Worm (Caenorhabditis elegans) whole organism, L4 larva: Measurements from ENCODE around the gene F59E11.5.

Source experiments
- D1046.2 ChIP-seq: fragments of 200-800 bp; sonication (Bioruptor generic); IDR thresholded peaks from 2 replicates; pipeline ENCODE4 v1.3.6; 2022; ENCODE audit warnings: missing genetic modification characterization, missing compliant biosample characterization
- F26F4.8 ChIP-seq: fragments of 200-800 bp; sonication (Bioruptor generic); conservative IDR thresholded peaks from 2 replicates; pipeline ENCODE4 v1.3.6; 2022; ENCODE audit warnings: missing genetic modification characterization, missing compliant biosample characterization
- R02D3.7 ChIP-seq: fragments of 150-350 bp; sonication (generic microtip); optimal IDR thresholded peaks from 3 replicates; lab custom pipeline; 2014; ENCODE audit warnings: missing biosample characterization, missing genetic modification characterization
- T20F7.1 ChIP-seq: fragments of 200-800 bp; sonication (Bioruptor generic); optimal IDR thresholded peaks from 2 replicates; lab custom pipeline; 2018; ENCODE audit warnings: mild to moderate bottlenecking, missing genetic modification characterization, missing compliant biosample characterization
- Y48G9A.11 ChIP-seq: fragments of 200-800 bp; sonication (Bioruptor generic); IDR thresholded peaks from 2 replicates; pipeline ENCODE4 v1.3.6; 2022; ENCODE audit warnings: missing genetic modification reagents, missing genetic modification characterization, missing compliant biosample characterization
- aha-1 ChIP-seq: fragments of 150-350 bp; peaks from one replicate; lab custom pipeline; 2014; ENCODE audit warnings: missing biosample characterization, missing genetic modification characterization
- ceh-20 ChIP-seq: fragments of 200-800 bp; sonication (Bioruptor generic); IDR thresholded peaks from 2 replicates; pipeline ENCODE4 v1.3.6; 2022; ENCODE audit warnings: missing genetic modification reagents, missing genetic modification characterization, missing compliant biosample characterization
- ceh-28 ChIP-seq: fragments of 150-350 bp; optimal IDR thresholded peaks from 2 replicates; lab custom pipeline; 2014; ENCODE audit warnings: missing biosample characterization, missing genetic modification reagents, missing genetic modification characterization
- ceh-32 ChIP-seq: sonication (generic microtip); optimal IDR thresholded peaks from 2 replicates; lab custom pipeline; 2016; ENCODE audit warnings: mild to moderate bottlenecking, missing genetic modification characterization, missing compliant biosample characterization; ENCODE audit not compliant: poor library complexity
- ces-1 ChIP-seq: fragments of 150-350 bp; sonication (generic microtip); optimal IDR thresholded peaks from 4 replicates; lab custom pipeline; 2014; ENCODE audit warnings: missing biosample characterization, missing genetic modification reagents, missing genetic modification characterization
- cey-2 ChIP-seq: sonication (generic microtip); optimal IDR thresholded peaks from 3 replicates; lab custom pipeline; 2017; ENCODE audit warnings: missing genetic modification characterization, mild to moderate bottlenecking, missing compliant biosample characterization, antibody characterized with exemption, borderline replicate concordance; ENCODE audit not compliant: insufficient read depth
- daf-16 ChIP-seq, 3 experiments: sonication (generic microtip); optimal IDR thresholded peaks; 2 replicates each; lab custom pipeline; 2016 to 2017; ENCODE audit warnings: missing genetic modification characterization in 3 of 3, missing genetic modification reagents in 3 of 3, mild to moderate bottlenecking in 2 of 3, missing compliant biosample characterization in 2 of 3, missing biosample characterization in 1 of 3, moderate library complexity in 1 of 3
- dmd-8 ChIP-seq: fragments of 200-800 bp; sonication (Bioruptor generic); IDR thresholded peaks from 2 replicates; pipeline ENCODE4 v1.3.6; 2022; ENCODE audit warnings: missing genetic modification characterization, missing compliant biosample characterization
- dpl-1 ChIP-seq: fragments of 150-350 bp; optimal IDR thresholded peaks from 2 replicates; lab custom pipeline; 2014; ENCODE audit warnings: missing biosample characterization, missing genetic modification reagents, missing genetic modification characterization
- dve-1 ChIP-seq: sonication (generic microtip); optimal IDR thresholded peaks from 2 replicates; lab custom pipeline; 2017; ENCODE audit warnings: antibody characterized with exemption, mild to moderate bottlenecking, missing genetic modification characterization, missing compliant biosample characterization; ENCODE audit not compliant: insufficient read depth
- egl-43 ChIP-seq: fragments of 200-800 bp; sonication (Bioruptor generic); IDR thresholded peaks from 2 replicates; pipeline ENCODE4 v1.3.6; 2022; ENCODE audit warnings: missing genetic modification reagents, missing genetic modification characterization, missing compliant biosample characterization
- fos-1 ChIP-seq: fragments of 150-350 bp; optimal IDR thresholded peaks from 2 replicates; lab custom pipeline; 2014; ENCODE audit warnings: missing biosample characterization, missing genetic modification characterization
- hif-1 ChIP-seq, 2 experiments: sonication (generic microtip); optimal IDR thresholded peaks; 2 replicates each; lab custom pipeline; 2016 to 2017; ENCODE audit warnings: missing compliant biosample characterization in 2 of 2, missing genetic modification characterization in 2 of 2, missing genetic modification reagents in 2 of 2, missing genotype in 2 of 2, mild to moderate bottlenecking in 1 of 2
- hlh-30 ChIP-seq: sonication (generic microtip); optimal IDR thresholded peaks from 2 replicates; lab custom pipeline; 2017; ENCODE audit warnings: antibody characterized with exemption, mild to moderate bottlenecking, missing genetic modification characterization, missing compliant biosample characterization; ENCODE audit not compliant: insufficient read depth
- lim-7 ChIP-seq: fragments of 200-800 bp; sonication (Bioruptor generic); IDR thresholded peaks from 2 replicates; pipeline ENCODE4 v1.3.6; 2022; ENCODE audit warnings: missing genetic modification characterization, missing compliant biosample characterization
- lin-13 ChIP-seq: fragments of 150-350 bp; optimal IDR thresholded peaks from 2 replicates; lab custom pipeline; 2014; ENCODE audit warnings: missing biosample characterization, missing genetic modification reagents, missing genetic modification characterization
- lin-15B ChIP-seq: fragments of 150-350 bp; sonication (generic microtip); optimal IDR thresholded peaks from 3 replicates; lab custom pipeline; 2014; ENCODE audit warnings: missing biosample characterization, missing genetic modification characterization
- lin-38 ChIP-seq: fragments of 200-800 bp; sonication (Bioruptor generic); IDR thresholded peaks from 2 replicates; pipeline ENCODE4 v1.3.6; 2022; ENCODE audit warnings: missing genetic modification reagents, missing genetic modification characterization, missing compliant biosample characterization
- lir-3 ChIP-seq: sonication (generic microtip); optimal IDR thresholded peaks from 2 replicates; lab custom pipeline; 2016; ENCODE audit warnings: mild to moderate bottlenecking, missing genetic modification characterization, missing compliant biosample characterization
- mdl-1 ChIP-seq, 2 experiments: fragments of 150-350 bp in 1 of 2; sonication (generic microtip) in 1 of 2; optimal IDR thresholded peaks; 2 replicates each; lab custom pipeline; 2014 to 2017; ENCODE audit warnings: missing biosample characterization in 2 of 2, missing genetic modification characterization in 2 of 2
- mep-1 ChIP-seq: fragments of 150-350 bp; sonication (generic microtip); optimal IDR thresholded peaks from 3 replicates; lab custom pipeline; 2014; ENCODE audit warnings: missing biosample characterization, missing genetic modification characterization
- mxl-2 ChIP-seq: fragments of 200-800 bp; sonication (Bioruptor generic); conservative IDR thresholded peaks from 2 replicates; pipeline ENCODE4 v1.3.6; 2022; ENCODE audit warnings: missing genetic modification reagents, missing genetic modification characterization, missing compliant biosample characterization
- nhr-10 ChIP-seq: fragments of 150-350 bp; optimal IDR thresholded peaks from 2 replicates; lab custom pipeline; 2014; ENCODE audit warnings: missing biosample characterization, missing genetic modification characterization
- nhr-48 ChIP-seq: sonication (generic microtip); optimal IDR thresholded peaks from 2 replicates; lab custom pipeline; 2016; ENCODE audit warnings: mild to moderate bottlenecking, missing genetic modification characterization, missing compliant biosample characterization
- nhr-77 ChIP-seq: fragments of 150-350 bp; optimal IDR thresholded peaks from 2 replicates; lab custom pipeline; 2014; ENCODE audit warnings: missing biosample characterization, missing genetic modification characterization
- php-3 ChIP-seq: fragments of 200-800 bp; sonication (Bioruptor generic); IDR thresholded peaks from 2 replicates; pipeline ENCODE4 v1.3.6; 2022; ENCODE audit warnings: missing genetic modification reagents, missing genetic modification characterization, missing compliant biosample characterization
- sdz-12 ChIP-seq: fragments of 200-800 bp; sonication (Bioruptor generic); optimal IDR thresholded peaks from 2 replicates; lab custom pipeline; 2018; ENCODE audit warnings: mild to moderate bottlenecking, missing genetic modification characterization, missing compliant biosample characterization
- set-16 ChIP-seq: fragments of 200-800 bp; sonication (Bioruptor generic); IDR thresholded peaks from 2 replicates; pipeline ENCODE4 v1.3.6; 2022; ENCODE audit warnings: missing genetic modification reagents, missing genetic modification characterization, missing compliant biosample characterization
- skn-1 ChIP-seq: fragments of 150-350 bp; optimal IDR thresholded peaks from 2 replicates; lab custom pipeline; 2014; ENCODE audit warnings: missing biosample characterization, missing genetic modification characterization
- snpc-4 ChIP-seq: fragments of 150-350 bp; optimal IDR thresholded peaks from 2 replicates; lab custom pipeline; 2014; ENCODE audit warnings: missing biosample characterization, missing genetic modification characterization
- tag-97 ChIP-seq: fragments of 200-800 bp; sonication (Bioruptor generic); IDR thresholded peaks from 2 replicates; pipeline ENCODE4 v1.3.6; 2022; ENCODE audit warnings: missing genetic modification characterization, missing compliant biosample characterization
- tra-1 ChIP-seq: fragments of 200-800 bp; sonication (Bioruptor generic); IDR thresholded peaks from 2 replicates; pipeline ENCODE4 v1.3.6; 2022; ENCODE audit warnings: missing genetic modification reagents, missing genetic modification characterization, missing compliant biosample characterization
- unc-62 ChIP-seq, 3 experiments: fragments of 150-350 bp in 1 of 3; sonication (generic microtip); optimal IDR thresholded peaks in 2 of 3; peaks in 1 of 3; 1 replicate in 1 of 3; 2 replicates in 2 of 3; lab custom pipeline; 2014 to 2017; ENCODE audit warnings: missing biosample characterization in 3 of 3, missing genetic modification characterization in 3 of 3, missing genetic modification reagents in 3 of 3, missing genotype in 1 of 3
- zfp-2 ChIP-seq: sonication (generic microtip); optimal IDR thresholded peaks from 2 replicates; lab custom pipeline; 2016; ENCODE audit warnings: mild to moderate bottlenecking, missing genetic modification characterization, missing compliant biosample characterization

Gene F59E11.5

DNA sequence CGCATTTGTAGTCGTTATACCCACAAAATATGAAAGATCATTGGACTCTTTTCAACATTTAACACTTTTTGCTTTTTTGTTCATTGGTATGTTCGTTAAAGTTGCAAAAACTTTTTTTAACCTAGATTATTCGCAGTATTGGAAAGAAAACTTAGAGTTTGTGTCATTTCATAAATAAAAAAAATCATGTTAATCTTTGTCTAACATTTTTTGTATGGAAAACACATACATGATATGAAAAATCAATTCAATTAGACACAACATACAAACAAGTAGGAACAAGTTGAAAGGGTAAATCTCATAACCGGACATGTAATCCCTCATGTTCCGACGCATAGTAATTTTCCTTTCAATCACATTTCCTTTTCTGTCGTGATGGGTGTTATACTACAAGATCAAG, 6.3 kb downstream of the F59E11.5 start, which contains the start of gene F59E11.2:
Gene F59E11.2 (plus strand): TSS at position 301 of the 400 bp plus-strand sequence.
- TF ChIP-seq cey-2 (tag; lab: Kevin White, UChicago) (no peak), mep-1 (no peak), lim-7 (GFP tag; lab: Robert Waterston, UW) (no peak), snpc-4 (no peak), dpl-1 (no peak), lir-3 (tag; lab: Kevin White, UChicago) (no peak), F26F4.8 (GFP tag; lab: Robert Waterston, UW) (no peak), lin-13 (GFP tag; lab: Kevin White, UChicago) (no peak), R02D3.7 (no peak), mdl-1 (tag; optimal IDR thresholded peaks at IDR 0.05; lab: Kevin White, UChicago) (no peak), egl-43 (GFP tag; lab: Robert Waterston, UW) (no peak), Y48G9A.11 (no peak), skn-1 (no peak), mxl-2 (GFP tag; lab: Robert Waterston, UW) (no peak)

DNA sequence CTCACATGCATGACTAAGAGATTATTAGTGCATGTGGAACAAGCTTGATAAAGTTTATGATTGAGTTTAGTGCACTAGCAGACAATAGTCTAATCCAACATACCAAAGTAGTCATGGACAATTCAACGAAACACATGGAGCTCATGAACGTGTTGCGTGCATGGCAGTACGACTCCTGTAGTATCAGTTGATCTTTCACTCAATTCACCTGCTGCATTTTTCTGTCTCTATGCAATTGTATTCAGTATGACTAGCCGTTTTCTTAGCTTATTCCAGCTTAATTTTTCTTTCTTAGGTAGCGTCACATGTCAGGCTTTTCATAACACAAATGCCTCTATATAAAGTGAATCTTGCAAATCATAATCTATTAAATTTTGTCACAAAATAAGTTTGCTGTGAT, 8.4 kb downstream of the F59E11.5 start, which contains the start of gene srx-1:
Gene srx-1 (plus strand): TSS at position 382 of the 400 bp plus-strand sequence.
- peak in 1 of 2 experiments; percentile 98 for TF ChIP-seq unc-62 (GFP tag; optimal IDR thresholded peaks at IDR 0.05 in 1 of 2; lab: Kevin White, UChicago)
- no peak for TF ChIP-seq unc-62 (tag; optimal IDR thresholded peaks at IDR 0.05; lab: Kevin White, UChicago)
- no peak for TF ChIP-seq set-16 (GFP tag; lab: Robert Waterston, UW)
- no peak for TF ChIP-seq nhr-10 (tag; lab: Kevin White, UChicago)
- no peak for TF ChIP-seq ceh-20 (GFP tag; lab: Robert Waterston, UW)
- TF ChIP-seq sdz-12 (GFP tag; lab: Kevin White, UChicago) = no peak
- no peak for TF ChIP-seq mep-1

DNA sequence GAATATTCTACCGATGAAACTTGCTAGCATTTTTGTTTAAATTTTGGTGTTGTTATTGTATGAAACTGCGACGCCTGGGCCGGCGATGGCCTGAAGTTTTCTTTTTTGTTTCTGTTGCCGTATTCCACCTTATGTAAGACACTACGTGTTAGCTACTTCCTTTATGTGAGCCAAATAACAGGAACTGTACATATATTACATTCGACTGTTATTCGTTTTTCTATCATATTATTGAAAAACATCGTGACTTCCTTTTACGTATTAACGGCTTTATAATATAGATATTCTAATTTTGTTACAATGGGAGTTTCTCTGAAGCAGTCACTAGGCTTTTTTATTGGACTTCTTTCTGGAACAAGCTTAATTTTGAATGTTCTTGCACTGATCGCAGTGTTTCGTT, 10.3 kb downstream of the F59E11.5 start, which contains the start of gene srx-3:
Gene srx-3 (plus strand): TSS at position 301 of the 400 bp plus-strand sequence.
- TF ChIP-seq daf-16 (GFP tag; optimal IDR thresholded peaks at IDR 0.05; lab: Kevin White, UChicago) (no peak), daf-16 (tag; optimal IDR thresholded peaks at IDR 0.05; lab: Kevin White, UChicago) (no peak), ces-1 (GFP tag; lab: Kevin White, UChicago) (no peak), ceh-20 (GFP tag; lab: Robert Waterston, UW) (no peak), php-3 (GFP tag; lab: Robert Waterston, UW) (no peak), nhr-77 (tag; lab: Kevin White, UChicago) (no peak), lin-15B (tag; lab: Kevin White, UChicago) (no peak), aha-1 (no peak), ceh-28 (tag; lab: Kevin White, UChicago) (no peak), hif-1 (tag; optimal IDR thresholded peaks at IDR 0.05; lab: Kevin White, UChicago) (no peak), T20F7.1 (GFP tag; lab: Kevin White, UChicago) (no peak)
- TF ChIP-seq, all 104 proteins: peak for 0

DNA sequence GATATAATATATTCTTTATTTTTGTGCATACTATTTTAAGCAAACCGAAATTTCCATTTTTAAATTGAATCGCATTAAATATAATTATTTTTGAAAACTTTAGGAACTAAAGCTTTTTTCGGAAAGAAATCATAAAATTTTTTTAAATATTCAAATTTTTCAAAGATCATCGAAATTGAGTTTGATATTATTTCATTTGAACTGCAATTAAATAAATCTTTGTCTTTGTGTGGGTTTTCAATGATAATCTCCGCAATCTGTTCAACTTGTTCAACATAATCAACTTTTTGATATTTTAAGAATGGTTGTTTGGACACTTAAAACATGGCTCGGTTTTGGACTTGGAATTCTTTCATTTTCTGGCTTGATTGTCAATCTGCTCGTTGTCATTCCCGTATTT, 14.3 kb downstream of the F59E11.5 start, which contains the start of gene srx-2:
Gene srx-2 (plus strand): TSS at position 301 of the 400 bp plus-strand sequence.
- TF ChIP-seq ceh-32 (tag; lab: Kevin White, UChicago) (no peak), zfp-2 (tag; lab: Kevin White, UChicago) (no peak)

DNA sequence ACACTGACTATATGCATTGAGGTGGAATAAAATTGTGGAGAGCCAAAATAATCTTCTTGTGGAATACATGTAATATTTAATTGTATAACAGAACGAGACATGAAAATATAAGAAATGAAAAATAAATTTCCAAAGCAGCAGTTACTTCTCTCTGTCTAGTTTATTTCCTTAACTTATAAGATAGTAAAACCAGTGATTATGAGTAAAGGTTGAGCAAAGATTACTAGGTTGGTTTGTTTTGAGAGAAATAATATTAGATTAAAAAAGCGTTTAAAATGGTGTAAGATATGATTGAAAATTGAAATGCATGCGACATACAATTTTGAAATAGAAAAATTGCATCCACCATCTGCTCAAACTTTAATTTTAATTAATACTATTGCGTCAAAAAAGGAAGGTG, 18.9 kb downstream of the F59E11.5 start, which contains the start of gene srh-201:
Gene srh-201 (minus strand): TSS at position 101 of the 400 bp plus-strand sequence.
- TF ChIP-seq D1046.2 (GFP tag; lab: Robert Waterston, UW) (no peak), zfp-2 (tag; lab: Kevin White, UChicago) (no peak), tra-1 (GFP tag; lab: Robert Waterston, UW) (no peak), lin-38 (GFP tag; lab: Robert Waterston, UW) (no peak), nhr-48 (tag; lab: Kevin White, UChicago) (no peak), hlh-30 (tag; lab: Kevin White, UChicago) (no peak), unc-62 (GFP tag; optimal IDR thresholded peaks at IDR 0.05 in 1 of 2; lab: Kevin White, UChicago) (no peak), unc-62 (tag; optimal IDR thresholded peaks at IDR 0.05; lab: Kevin White, UChicago) (no peak), dmd-8 (no peak), skn-1 (no peak), fos-1 (tag; lab: Kevin White, UChicago) (no peak), tag-97 (GFP tag; lab: Robert Waterston, UW) (no peak), dve-1 (tag; lab: Kevin White, UChicago) (no peak)
